Fruit fly (Drosophila melanogaster): ENCODE measurements around the gene Stt3A.
A peak's percentile ranks its signal among the peaks of the same experiment; 100 is the strongest.

Gene Stt3A

dm6 chrX:21035208-21035937 lies 18.4 kb downstream of the Stt3A start, which contains the start of gene Ntf-2 (continued):
- no peak for TF ChIP-seq CG14710 (tag; optimal IDR thresholded peaks at IDR 0.05)
- TF ChIP-seq CG1602 (GFP tag; optimal IDR thresholded peaks at IDR 0.05) = peak; percentile 16
- 0 out of 2 replicates have a peak, but pooled peaks have one; percentile 17 for TF ChIP-seq CG3847 (GFP tag; IDR thresholded peaks at IDR 0.05)
- peak; percentile 30 for TF ChIP-seq Dip3 (GFP tag; optimal IDR thresholded peaks at IDR 0.05)
- peak; percentile 78; the same call in 2 of the 3 replicates for TF ChIP-seq knrl (GFP tag; IDR thresholded peaks at IDR 0.05; ENCODE audit: partially characterized antibody)
- TF ChIP-seq BEAF-32 (GFP tag; optimal IDR thresholded peaks at IDR 0.05) = peak; percentile 86
- TF ChIP-seq CG6765 (GFP tag; optimal IDR thresholded peaks at IDR 0.05) = no peak
- peak; percentile 49 for TF ChIP-seq CG2116 (GFP tag; optimal IDR thresholded peaks at IDR 0.05)
- TF ChIP-seq stwl (tag; optimal IDR thresholded peaks at IDR 0.05) = peak; percentile 44
- TF ChIP-seq CG17186 (GFP tag; optimal IDR thresholded peaks at IDR 0.05) = no peak
- TF ChIP-seq chm (GFP tag; IDR thresholded peaks at IDR 0.05) = no peak
- TF ChIP-seq Dref (GFP tag; IDR thresholded peaks at IDR 0.05) = peak; percentile 96
- no peak for TF ChIP-seq emc (GFP tag; optimal IDR thresholded peaks at IDR 0.05)
- TF ChIP-seq chinmo (GFP tag; IDR thresholded peaks at IDR 0.05; ENCODE audit: partially characterized antibody) = 0 out of 4 replicates have a peak, but pooled peaks have one; percentile 44
- TF ChIP-seq MBD-R2 (GFP tag; IDR thresholded peaks at IDR 0.05) = peak; percentile 38; the same call in 1 of the 2 replicates
- TF ChIP-seq Ets65A (GFP tag) = peak; percentile 73
- TF ChIP-seq E2f2 (GFP tag; IDR thresholded peaks at IDR 0.05) = peak; percentile 64
- TF ChIP-seq CG2129 (GFP tag; IDR thresholded peaks at IDR 0.05; ENCODE audit: partially characterized antibody) = peak; percentile 39
- peak; percentile 56 for TF ChIP-seq MESR4 (GFP tag; optimal IDR thresholded peaks at IDR 0.05)
- TF ChIP-seq Hsf (GFP tag; optimal IDR thresholded peaks at IDR 0.05) = peak; percentile 37
- no peak for TF ChIP-seq crc (GFP tag; optimal IDR thresholded peaks at IDR 0.05)
- no peak for TF ChIP-seq sens-2 (GFP tag; IDR thresholded peaks at IDR 0.05)
- peak; percentile 34 for TF ChIP-seq nmo (GFP tag; optimal IDR thresholded peaks at IDR 0.05)
- TF ChIP-seq fru (optimal IDR thresholded peaks at IDR 0.05) = no peak
- TF ChIP-seq CG13424 (tag; optimal IDR thresholded peaks at IDR 0.05) = peak; percentile 27
- TF ChIP-seq CG3995 (GFP tag; optimal IDR thresholded peaks at IDR 0.05) = peak; percentile 61
- no peak for TF ChIP-seq prd (optimal IDR thresholded peaks at IDR 0.05)
- 0 out of 3 replicates have a peak, but pooled peaks have one; percentile 11 for TF ChIP-seq prd (GFP tag; IDR thresholded peaks at IDR 0.05)
- no peak for TF ChIP-seq ATbp (GFP tag; optimal IDR thresholded peaks at IDR 0.05)
- TF ChIP-seq sob (GFP tag; IDR thresholded peaks at IDR 0.05) = peak; percentile 39; the same call in 1 of the 2 replicates
- peak; percentile 38 for TF ChIP-seq CG33213 (GFP tag; optimal IDR thresholded peaks at IDR 0.05)
- TF ChIP-seq Doc3 (GFP tag; IDR thresholded peaks at IDR 0.05; ENCODE audit: partially characterized antibody) = peak; percentile 57; the same call in 2 of the 3 replicates
- TF ChIP-seq zfh2 (GFP tag; optimal IDR thresholded peaks at IDR 0.05) = peak; percentile 40
- TF ChIP-seq CG13287 (GFP tag; IDR thresholded peaks at IDR 0.05; ENCODE audit: partially characterized antibody) = peak; percentile 80
- peak; percentile 13 for TF ChIP-seq Lhr (GFP tag; optimal IDR thresholded peaks at IDR 0.05)
- no peak for TF ChIP-seq CG11398 (GFP tag; optimal IDR thresholded peaks at IDR 0.05)
- TF ChIP-seq CG4617 (GFP tag; optimal IDR thresholded peaks at IDR 0.05; ENCODE audit: borderline replicate concordance) = peak; percentile 30
- TF ChIP-seq Meics (GFP tag; optimal IDR thresholded peaks at IDR 0.05) = no peak
- peak; percentile 89 for TF ChIP-seq CG6791 (GFP tag; IDR thresholded peaks at IDR 0.05; ENCODE audit: partially characterized antibody)
- TF ChIP-seq slbo (GFP tag; IDR thresholded peaks at IDR 0.05) = peak; percentile 61
- no peak for TF ChIP-seq CG14014 (GFP tag; IDR thresholded peaks at IDR 0.05)
- TF ChIP-seq CG8359 (GFP tag; optimal IDR thresholded peaks at IDR 0.05; ENCODE audit: borderline replicate concordance) = no peak
- TF ChIP-seq CG8944 (GFP tag; optimal IDR thresholded peaks at IDR 0.05) = peak; percentile 26
- peak; percentile 20 to 29 for TF ChIP-seq dpn (GFP tag; optimal IDR thresholded peaks at IDR 0.05)
- TF ChIP-seq klu (GFP tag; IDR thresholded peaks at IDR 0.05) = 0 out of 2 replicates have a peak, but pooled peaks have one; percentile 14
- peak; percentile 48 for TF ChIP-seq HLHmδ (GFP tag; optimal IDR thresholded peaks at IDR 0.05)
- peak; percentile 81 for TF ChIP-seq mld (GFP tag; IDR thresholded peaks at IDR 0.05; ENCODE audit: partially characterized antibody)
- peak; percentile 75 for TF ChIP-seq nerfin-2 (GFP tag; IDR thresholded peaks at IDR 0.05; ENCODE audit: partially characterized antibody)
